Worm (Caenorhabditis elegans): ENCODE results near the gene C03B1.3.
A peak's percentile ranks its signal among the peaks of the same experiment; 100 is the strongest.

DNA sequence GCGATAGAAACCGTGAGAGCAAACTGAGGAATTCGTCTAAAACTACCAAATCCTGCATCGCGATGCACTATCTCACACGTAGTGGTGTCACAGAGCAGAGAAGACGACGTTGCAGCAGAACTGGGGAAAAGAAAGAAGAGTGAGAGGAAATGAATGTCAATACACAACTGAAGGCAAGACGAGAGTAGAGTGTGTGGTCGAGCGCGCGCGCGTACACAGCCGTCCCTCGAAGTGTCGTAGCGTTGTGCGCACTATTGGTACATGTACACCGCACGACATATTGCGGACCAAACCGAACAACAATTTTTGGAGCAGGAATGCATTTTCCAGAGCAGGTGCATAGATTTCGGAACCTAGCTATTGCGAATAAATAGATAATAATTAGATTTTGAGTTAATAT lies 12.5 kb downstream of the C03B1.3 start:
- no peak for TF ChIP-seq W03F9.2 (tag; optimal IDR thresholded peaks at IDR 0.05)
- no peak for TF ChIP-seq dao-5 (tag; optimal IDR thresholded peaks at IDR 0.05)
- TF ChIP-seq him-1 (tag; optimal IDR thresholded peaks at IDR 0.05) = peak; percentile 47

All from whole organism, L4/young adult.